Worm (Caenorhabditis elegans) whole organism, L2 larva: Measurements from ENCODE around the gene T05G5.4.

ENCODE experiments used
- C34F6.9 ChIP-seq: fragments of 150-350 bp; optimal IDR thresholded peaks from 2 replicates; lab custom pipeline; 2014; ENCODE audit warnings: missing biosample characterization, missing genetic modification characterization
- F13H6.1 ChIP-seq: sonication (generic microtip); optimal IDR thresholded peaks from 2 replicates; lab custom pipeline; 2016; ENCODE audit warnings: missing genetic modification characterization, missing compliant biosample characterization
- ZK546.5 ChIP-seq: sonication (generic microtip); optimal IDR thresholded peaks from 2 replicates; lab custom pipeline; 2017; ENCODE audit warnings: missing biosample characterization, missing genetic modification characterization
- blmp-1 ChIP-seq: sonication (generic microtip); optimal IDR thresholded peaks from 2 replicates; lab custom pipeline; 2017; ENCODE audit warnings: missing genetic modification characterization, mild to moderate bottlenecking, missing compliant biosample characterization, antibody characterized with exemption, moderate library complexity; ENCODE audit not compliant: insufficient read depth
- elt-1 ChIP-seq: fragments of 150-350 bp; optimal IDR thresholded peaks from 2 replicates; lab custom pipeline; 2014; ENCODE audit warnings: missing biosample characterization, missing genetic modification characterization
- lin-13 ChIP-seq: fragments of 150-350 bp; optimal IDR thresholded peaks from 2 replicates; lab custom pipeline; 2014; ENCODE audit warnings: missing biosample characterization, missing genetic modification reagents, missing genetic modification characterization
- lin-39 ChIP-seq: fragments of 150-350 bp; optimal IDR thresholded peaks from 2 replicates; lab custom pipeline; 2014; ENCODE audit warnings: missing biosample characterization, missing genetic modification reagents, missing genetic modification characterization
- nhr-11 ChIP-seq: fragments of 150-350 bp; optimal IDR thresholded peaks from 2 replicates; lab custom pipeline; 2014; ENCODE audit warnings: missing biosample characterization, missing genetic modification characterization
- nhr-12 ChIP-seq: fragments of 150-350 bp; optimal IDR thresholded peaks from 2 replicates; lab custom pipeline; 2014; ENCODE audit warnings: missing biosample characterization, missing genetic modification characterization
- nhr-77 ChIP-seq: fragments of 150-350 bp; optimal IDR thresholded peaks from 2 replicates; lab custom pipeline; 2014; ENCODE audit warnings: missing biosample characterization, missing genetic modification characterization
- skn-1 ChIP-seq: sonication (generic microtip); optimal IDR thresholded peaks from 2 replicates; lab custom pipeline; 2017; ENCODE audit warnings: missing biosample characterization, missing genetic modification characterization
- snpc-4 ChIP-seq: fragments of 150-350 bp; optimal IDR thresholded peaks from 2 replicates; lab custom pipeline; 2014; ENCODE audit warnings: missing biosample characterization, missing genetic modification characterization
- unc-39 ChIP-seq: fragments of 150-350 bp; optimal IDR thresholded peaks from 2 replicates; lab custom pipeline; 2014; ENCODE audit warnings: missing biosample characterization, missing genetic modification characterization
- ztf-11 ChIP-seq: sonication (generic microtip); optimal IDR thresholded peaks from 2 replicates; lab custom pipeline; 2017; ENCODE audit warnings: missing biosample characterization, missing genetic modification characterization

DNA sequence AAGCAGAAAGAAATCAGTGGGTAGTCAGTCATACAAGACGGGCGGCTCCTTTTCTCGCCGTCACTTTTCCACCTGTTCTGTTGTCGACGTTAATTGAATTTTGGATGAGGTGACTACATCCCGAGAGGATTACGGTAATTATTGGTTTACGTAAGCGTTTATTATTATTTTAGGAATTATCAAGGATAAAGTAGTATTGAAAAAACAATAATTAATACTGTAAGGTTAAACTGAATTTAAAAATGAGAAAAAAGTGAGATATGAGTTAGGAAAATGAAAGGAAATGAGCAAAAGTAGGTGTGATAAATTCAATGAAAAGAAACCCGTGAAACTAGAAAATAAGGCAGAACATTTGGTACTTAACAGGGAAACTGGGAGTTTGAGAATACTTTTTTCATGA lies 9.8 kb upstream of the T05G5.4 start, which contains the start of gene hlh-4:
- TF ChIP-seq elt-1 (tag; lab: Kevin White, UChicago) (no peak), F13H6.1 (tag; lab: Kevin White, UChicago) (no peak), C34F6.9 (tag; lab: Kevin White, UChicago) (no peak), nhr-77 (tag; lab: Kevin White, UChicago) (no peak), ztf-11 (tag; lab: Kevin White, UChicago) (no peak), lin-13 (GFP tag; lab: Kevin White, UChicago) (no peak), lin-39 (tag; lab: Kevin White, UChicago) (no peak), ZK546.5 (no peak), nhr-12 (tag; lab: Kevin White, UChicago) (no peak), nhr-11 (no peak), snpc-4 (no peak), blmp-1 (tag; lab: Kevin White, UChicago) (no peak), unc-39 (no peak), skn-1 (tag; lab: Kevin White, UChicago) (no peak)
